Worm (Caenorhabditis elegans) whole organism, late embryonic: ENCODE measurements around the gene egrh-1.
A peak's percentile ranks its signal among the peaks of the same experiment; 100 is the strongest.

Source experiments
- C08G9.2 ChIP-seq: sonication (generic microtip); optimal IDR thresholded peaks from 2 replicates; lab custom pipeline; 2016; ENCODE audit warnings: mild to moderate bottlenecking, missing genetic modification characterization, moderate library complexity, missing compliant biosample characterization
- K02D7.2 ChIP-seq: sonication (generic microtip); optimal IDR thresholded peaks from 2 replicates; lab custom pipeline; 2017; ENCODE audit warnings: mild to moderate bottlenecking, missing genetic modification characterization, missing compliant biosample characterization
- K09A11.1 ChIP-seq: sonication (generic microtip); optimal IDR thresholded peaks from 2 replicates; lab custom pipeline; 2017; ENCODE audit warnings: antibody characterized with exemption, mild to moderate bottlenecking, missing genetic modification characterization, missing compliant biosample characterization; ENCODE audit not compliant: insufficient read depth
- ahr-1 ChIP-seq: sonication (generic microtip); optimal IDR thresholded peaks from 2 replicates; lab custom pipeline; 2016; ENCODE audit warnings: missing genetic modification characterization, missing compliant biosample characterization
- ama-1 ChIP-seq: fragments of 150-350 bp; optimal IDR thresholded peaks from 2 replicates; lab custom pipeline; 2014
- ceh-14 ChIP-seq: sonication (generic microtip); optimal IDR thresholded peaks from 2 replicates; lab custom pipeline; 2016; ENCODE audit warnings: missing genotype, missing genetic modification characterization, missing compliant biosample characterization
- ceh-18 ChIP-seq: sonication (generic microtip); optimal IDR thresholded peaks from 2 replicates; lab custom pipeline; 2016; ENCODE audit warnings: missing genetic modification characterization, missing compliant biosample characterization
- ceh-19 ChIP-seq: fragments of 200-800 bp; sonication (Bioruptor generic); optimal IDR thresholded peaks from 2 replicates; lab custom pipeline; 2018; ENCODE audit warnings: mild to moderate bottlenecking, missing genetic modification characterization, missing compliant biosample characterization
- ceh-2 ChIP-seq: sonication (generic microtip); optimal IDR thresholded peaks from 2 replicates; lab custom pipeline; 2016; ENCODE audit warnings: missing genotype, missing genetic modification characterization, missing compliant biosample characterization
- ceh-22 ChIP-seq: sonication (generic microtip); optimal IDR thresholded peaks from 2 replicates; lab custom pipeline; 2017; ENCODE audit warnings: missing biosample characterization, missing genetic modification characterization
- ceh-24 ChIP-seq: sonication (generic microtip); optimal IDR thresholded peaks from 2 replicates; lab custom pipeline; 2016; ENCODE audit warnings: mild to moderate bottlenecking, missing genetic modification characterization, missing compliant biosample characterization
- ceh-30 ChIP-seq: fragments of 150-350 bp; optimal IDR thresholded peaks from 2 replicates; lab custom pipeline; 2014; ENCODE audit warnings: missing biosample characterization, missing genetic modification characterization
- ceh-31 ChIP-seq: sonication (generic microtip); optimal IDR thresholded peaks from 2 replicates; lab custom pipeline; 2016; ENCODE audit warnings: missing genetic modification characterization, missing compliant biosample characterization
- ceh-34 ChIP-seq: sonication (generic microtip); optimal IDR thresholded peaks from 2 replicates; lab custom pipeline; 2016; ENCODE audit warnings: mild to moderate bottlenecking, missing genetic modification characterization, missing compliant biosample characterization
- ceh-45 ChIP-seq: fragments of 200-800 bp; sonication (Bioruptor generic); IDR thresholded peaks from 2 replicates; pipeline ENCODE4 v1.3.6; 2022; ENCODE audit warnings: missing genetic modification reagents, missing genetic modification characterization, missing compliant biosample characterization
- ceh-48 ChIP-seq: sonication (generic microtip); optimal IDR thresholded peaks from 2 replicates; lab custom pipeline; 2016; ENCODE audit warnings: missing genetic modification characterization, inconsistent platforms, missing compliant biosample characterization
- ceh-9 ChIP-seq: sonication (generic microtip); optimal IDR thresholded peaks from 2 replicates; lab custom pipeline; 2016; ENCODE audit warnings: mild to moderate bottlenecking, missing genetic modification characterization, inconsistent platforms, missing compliant biosample characterization
- che-1 ChIP-seq: sonication (generic microtip); optimal IDR thresholded peaks from 2 replicates; lab custom pipeline; 2016; ENCODE audit warnings: mild to moderate bottlenecking, missing genetic modification characterization, missing compliant biosample characterization
- elt-2 ChIP-seq: sonication (generic microtip); optimal IDR thresholded peaks from 2 replicates; lab custom pipeline; 2016; ENCODE audit warnings: missing genetic modification reagents, missing genetic modification characterization, missing compliant biosample characterization
- elt-4 ChIP-seq: sonication (generic microtip); optimal IDR thresholded peaks from 2 replicates; lab custom pipeline; 2016; ENCODE audit warnings: missing genetic modification characterization, missing compliant biosample characterization
- fkh-6 ChIP-seq: sonication (generic microtip); optimal IDR thresholded peaks from 2 replicates; lab custom pipeline; 2016; ENCODE audit warnings: missing genetic modification characterization, missing compliant biosample characterization
- hlh-6 ChIP-seq: sonication (generic microtip); optimal IDR thresholded peaks from 2 replicates; lab custom pipeline; 2016; ENCODE audit warnings: missing genotype, missing genetic modification characterization, missing compliant biosample characterization
- hlh-8 ChIP-seq: sonication (generic microtip); optimal IDR thresholded peaks from 2 replicates; lab custom pipeline; 2016; ENCODE audit warnings: missing genotype, missing genetic modification characterization, missing compliant biosample characterization
- lim-6 ChIP-seq: sonication (generic microtip); optimal IDR thresholded peaks from 2 replicates; lab custom pipeline; 2016; ENCODE audit warnings: missing genetic modification characterization, missing compliant biosample characterization
- lin-11 ChIP-seq: fragments of 200-800 bp; sonication (Bioruptor generic); optimal IDR thresholded peaks from 2 replicates; lab custom pipeline; 2018; ENCODE audit warnings: mild to moderate bottlenecking, missing genetic modification characterization, missing compliant biosample characterization
- mec-3 ChIP-seq: sonication (generic microtip); optimal IDR thresholded peaks from 2 replicates; lab custom pipeline; 2016; ENCODE audit warnings: borderline replicate concordance, missing genetic modification characterization, missing compliant biosample characterization
- nfya-1 ChIP-seq: sonication (generic microtip); optimal IDR thresholded peaks from 2 replicates; lab custom pipeline; 2017; ENCODE audit warnings: missing genetic modification characterization, mild to moderate bottlenecking, missing compliant biosample characterization, antibody characterized with exemption, moderate library complexity
- nhr-11 ChIP-seq: fragments of 150-350 bp; optimal IDR thresholded peaks from 2 replicates; lab custom pipeline; 2014; ENCODE audit warnings: missing biosample characterization, missing genetic modification characterization
- nhr-232 ChIP-seq: sonication (generic microtip); optimal IDR thresholded peaks from 2 replicates; lab custom pipeline; 2016; ENCODE audit warnings: missing genetic modification characterization, missing compliant biosample characterization
- odd-2 ChIP-seq: sonication (generic microtip); optimal IDR thresholded peaks from 2 replicates; lab custom pipeline; 2017; ENCODE audit warnings: antibody characterized with exemption, mild to moderate bottlenecking, missing genetic modification characterization, missing compliant biosample characterization
- pag-3 ChIP-seq: sonication (generic microtip); optimal IDR thresholded peaks from 2 replicates; lab custom pipeline; 2016; ENCODE audit warnings: missing compliant biosample characterization, missing genetic modification characterization, borderline replicate concordance
- pat-9 ChIP-seq: fragments of 200-800 bp; sonication (Bioruptor generic); optimal IDR thresholded peaks from 2 replicates; lab custom pipeline; 2018; ENCODE audit warnings: mild to moderate bottlenecking, missing genetic modification characterization, moderate library complexity, missing compliant biosample characterization
- pax-1 ChIP-seq: fragments of 150-350 bp; optimal IDR thresholded peaks from 2 replicates; lab custom pipeline; 2014; ENCODE audit warnings: missing biosample characterization, missing genetic modification characterization
- pha-2 ChIP-seq: sonication (generic microtip); optimal IDR thresholded peaks from 2 replicates; lab custom pipeline; 2017; ENCODE audit warnings: mild to moderate bottlenecking, missing genetic modification characterization, missing compliant biosample characterization
- pha-4 ChIP-seq: fragments of 150-350 bp; optimal IDR thresholded peaks from 2 replicates; lab custom pipeline; 2018; ENCODE audit warnings: missing biosample characterization, missing genetic modification reagents, missing genetic modification characterization
- pqm-1 ChIP-seq: sonication (generic microtip); optimal IDR thresholded peaks from 2 replicates; lab custom pipeline; 2016; ENCODE audit warnings: missing genetic modification characterization, missing compliant biosample characterization
- pros-1 ChIP-seq: fragments of 150-350 bp; optimal IDR thresholded peaks from 2 replicates; lab custom pipeline; 2014; ENCODE audit warnings: missing biosample characterization, missing genetic modification reagents, missing genetic modification characterization
- ref-2 ChIP-seq: sonication (generic microtip); optimal IDR thresholded peaks from 2 replicates; lab custom pipeline; 2016; ENCODE audit warnings: missing genetic modification characterization, missing compliant biosample characterization
- sox-4 ChIP-seq: sonication (generic microtip); optimal IDR thresholded peaks from 2 replicates; lab custom pipeline; 2017; ENCODE audit warnings: mild to moderate bottlenecking, missing genetic modification characterization, inconsistent platforms, missing compliant biosample characterization
- tbx-2 ChIP-seq: sonication (generic microtip); optimal IDR thresholded peaks from 2 replicates; lab custom pipeline; 2016; ENCODE audit warnings: missing genetic modification characterization, missing compliant biosample characterization
- tbx-7 ChIP-seq: sonication (generic microtip); optimal IDR thresholded peaks from 2 replicates; lab custom pipeline; 2016; ENCODE audit warnings: missing genotype, missing genetic modification characterization, missing compliant biosample characterization
- ttx-3 ChIP-seq: sonication (generic microtip); optimal IDR thresholded peaks from 2 replicates; lab custom pipeline; 2016; ENCODE audit warnings: missing genetic modification reagents, missing genetic modification characterization, missing compliant biosample characterization
- unc-3 ChIP-seq, 2 experiments: fragments of 200-800 bp in 1 of 2; sonication (Bioruptor generic) in 1 of 2; sonication (generic microtip) in 1 of 2; conservative IDR thresholded peaks in 1 of 2; optimal IDR thresholded peaks in 1 of 2; 2 replicates each; pipeline versions ENCODE4 v1.3.6 to Lab custom; 2016 to 2022; ENCODE audit warnings: missing compliant biosample characterization in 2 of 2, missing genetic modification characterization in 2 of 2, missing genetic modification reagents in 1 of 2
- unc-55 ChIP-seq: sonication (generic microtip); optimal IDR thresholded peaks from 2 replicates; lab custom pipeline; 2017; ENCODE audit warnings: missing biosample characterization, missing genetic modification reagents, missing genetic modification characterization
- unc-86 ChIP-seq: sonication (generic microtip); optimal IDR thresholded peaks from 2 replicates; lab custom pipeline; 2016; ENCODE audit warnings: missing genetic modification characterization, missing compliant biosample characterization
- ztf-16 ChIP-seq: sonication (generic microtip); optimal IDR thresholded peaks from 2 replicates; lab custom pipeline; 2017; ENCODE audit warnings: missing genetic modification characterization, missing compliant biosample characterization

Gene egrh-1

ce11 chrX:14845637-14846036 lies at the start of gene egrh-1:
TSS of gene egrh-1 (plus strand) at chrX:14845937.
- TF ChIP-seq hlh-8 (tag; lab: Kevin White, UChicago) (no peak), ceh-18 (tag; lab: Kevin White, UChicago) (no peak)

- TF ChIP-seq ama-1 (lab: Kevin White, UChicago), result no peak
- TF ChIP-seq ceh-48 (tag; lab: Kevin White, UChicago), result no peak
- no peak for TF ChIP-seq unc-3 (GFP tag; conservative IDR thresholded peaks at IDR 0.05; lab: Robert Waterston, UW)
- TF ChIP-seq unc-3 (tag; optimal IDR thresholded peaks at IDR 0.05; lab: Kevin White, UChicago), result no peak
- no peak for TF ChIP-seq hlh-6 (tag; lab: Kevin White, UChicago)
- TF ChIP-seq tbx-2 (tag; lab: Kevin White, UChicago), result no peak
- TF ChIP-seq ceh-24 (tag; lab: Kevin White, UChicago), result no peak
- no peak for TF ChIP-seq ceh-9 (tag; lab: Kevin White, UChicago)
- no peak for TF ChIP-seq tbx-7
- TF ChIP-seq fkh-6 (tag; lab: Kevin White, UChicago), result no peak
- TF ChIP-seq nhr-11 (tag; lab: Kevin White, UChicago), result no peak
These were observed 48.3 kb upstream of the egrh-1 start for ce11 chrX:14797405-14797804.

ce11 chrX:14804706-14805105 lies 41.0 kb upstream of the egrh-1 start:
- TF ChIP-seq ama-1 (lab: Kevin White, UChicago), result no peak
- peak; percentile 65 for TF ChIP-seq unc-86 (tag; lab: Kevin White, UChicago)
- peak; percentile 76 for TF ChIP-seq pha-2
- no peak for TF ChIP-seq ceh-14 (tag; lab: Kevin White, UChicago)
- TF ChIP-seq pag-3 (tag; lab: Kevin White, UChicago), result no peak
- peak; percentile 68 for TF ChIP-seq K02D7.2
- no peak for TF ChIP-seq pros-1 (tag; lab: Kevin White, UChicago)
- TF ChIP-seq odd-2, result no peak
- TF ChIP-seq fkh-6 (tag; lab: Kevin White, UChicago), result peak; percentile 62
- TF ChIP-seq ceh-18 (tag; lab: Kevin White, UChicago), result peak; percentile 33
- TF ChIP-seq ref-2 (tag; lab: Kevin White, UChicago), result peak; percentile 74
- TF ChIP-seq nhr-11 (tag; lab: Kevin White, UChicago), result no peak
- TF ChIP-seq ceh-48 (tag; lab: Kevin White, UChicago), result peak; percentile 53
- TF ChIP-seq unc-3 (GFP tag; conservative IDR thresholded peaks at IDR 0.05; lab: Robert Waterston, UW), result peak; percentile 76; the same call in 1 of the 2 replicates
- TF ChIP-seq unc-3 (tag; optimal IDR thresholded peaks at IDR 0.05; lab: Kevin White, UChicago), result peak; percentile 37
- peak; percentile 76 for TF ChIP-seq ttx-3 (tag; lab: Kevin White, UChicago)
- TF ChIP-seq unc-55 (GFP tag; lab: Kevin White, UChicago), result no peak
- peak; percentile 76 for TF ChIP-seq ceh-34 (tag; lab: Kevin White, UChicago)
- TF ChIP-seq nfya-1, result peak; percentile 21
- TF ChIP-seq hlh-8 (tag; lab: Kevin White, UChicago), result peak; percentile 52
- peak; percentile 70 for TF ChIP-seq C08G9.2 (tag; lab: Kevin White, UChicago)
- TF ChIP-seq pha-4 (tag; lab: Kevin White, UChicago), result no peak
- TF ChIP-seq ceh-31 (tag; lab: Kevin White, UChicago), result peak; percentile 49
- TF ChIP-seq nhr-232 (tag; lab: Kevin White, UChicago), result peak; percentile 78
- TF ChIP-seq pqm-1 (tag; lab: Kevin White, UChicago), result no peak
- TF ChIP-seq ceh-22 (tag; lab: Kevin White, UChicago), result no peak
- peak; percentile 74 for TF ChIP-seq K09A11.1 (tag; lab: Kevin White, UChicago)
- TF ChIP-seq elt-2, result peak; percentile 85
- peak; percentile 70 for TF ChIP-seq ahr-1
- TF ChIP-seq hlh-6 (tag; lab: Kevin White, UChicago), result peak; percentile 83
- peak; percentile 77 for TF ChIP-seq pat-9 (tag; lab: Kevin White, UChicago)
- TF ChIP-seq ceh-45 (GFP tag; lab: Robert Waterston, UW), result peak; percentile 37; the same call in 1 of the 2 replicates
- TF ChIP-seq mec-3 (tag; lab: Kevin White, UChicago), result no peak
- TF ChIP-seq che-1 (tag; lab: Kevin White, UChicago), result peak; percentile 85
- TF ChIP-seq elt-4 (tag; lab: Kevin White, UChicago), result no peak
- TF ChIP-seq ztf-16, result peak; percentile 38
- no peak for TF ChIP-seq pax-1 (tag; lab: Kevin White, UChicago)
- no peak for TF ChIP-seq ceh-9 (tag; lab: Kevin White, UChicago)
- peak; percentile 60 for TF ChIP-seq ceh-2
- TF ChIP-seq ceh-30 (tag; lab: Kevin White, UChicago), result no peak
- peak; percentile 39 for TF ChIP-seq ceh-24 (tag; lab: Kevin White, UChicago)
- TF ChIP-seq lin-11, result peak; percentile 61
- TF ChIP-seq ceh-19, result peak; percentile 70
- no peak for TF ChIP-seq lim-6
- TF ChIP-seq sox-4 (tag; lab: Kevin White, UChicago), result peak; percentile 69
- peak; percentile 77 for TF ChIP-seq tbx-2 (tag; lab: Kevin White, UChicago)
